Fruit fly (Drosophila melanogaster): ENCODE measurements around the gene sqd.
A peak's percentile ranks its signal among the peaks of the same experiment; 100 is the strongest.

sqd gene

DNA sequence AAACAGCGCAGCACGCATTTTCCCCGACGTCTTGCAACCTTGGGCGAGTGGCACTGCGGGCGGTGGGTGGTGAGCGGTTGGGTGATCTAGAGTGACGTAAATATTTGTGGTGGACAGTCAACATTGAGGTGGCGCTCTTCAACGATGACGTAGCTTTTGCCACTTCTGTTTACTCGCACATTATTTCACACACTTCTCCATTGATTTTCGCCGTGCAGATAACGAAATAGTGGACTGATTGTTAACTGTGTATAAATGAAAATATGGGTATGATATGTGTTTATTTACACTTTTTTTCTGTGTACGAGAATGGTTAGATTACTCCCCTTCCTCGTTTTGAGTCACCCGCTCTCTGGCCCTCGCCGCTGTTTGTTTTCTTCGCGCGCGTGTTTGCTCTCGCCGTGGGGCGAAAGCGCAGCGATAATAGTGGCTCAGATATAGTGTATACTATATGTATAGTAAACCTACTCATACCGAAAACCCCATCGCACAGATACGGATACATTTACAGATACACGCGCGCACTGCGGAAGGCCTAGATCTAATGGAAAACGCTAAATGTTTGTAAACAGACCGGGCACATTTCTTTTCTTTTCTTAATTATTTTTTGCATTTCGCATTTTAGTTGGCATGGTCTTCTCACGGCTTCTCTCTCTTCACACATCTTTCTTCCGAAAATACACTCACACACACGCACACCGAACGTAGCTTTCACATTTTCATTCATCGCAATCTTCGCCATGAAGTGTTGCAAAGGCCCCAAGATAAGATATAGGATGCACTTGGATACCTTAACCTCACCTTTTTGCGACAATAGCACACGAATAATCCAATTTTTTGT is 40.5 kb upstream of the sqd start, which contains the start of gene omd (continued):
- TF ChIP-seq Dip3 (GFP tag; optimal IDR thresholded peaks at IDR 0.05), result no peak
- peak; percentile 74 for TF ChIP-seq CG11247 (GFP tag; IDR thresholded peaks at IDR 0.05)
- TF ChIP-seq odd (GFP tag; optimal IDR thresholded peaks at IDR 0.05), result no peak
- TF ChIP-seq CG30020 (tag; optimal IDR thresholded peaks at IDR 0.05), result no peak
- peak; percentile 43 for TF ChIP-seq CG9876 (GFP tag; optimal IDR thresholded peaks at IDR 0.05)
- TF ChIP-seq dm (GFP tag; optimal IDR thresholded peaks at IDR 0.05), result no peak
- no peak for TF ChIP-seq CG7745 (tag; optimal IDR thresholded peaks at IDR 0.05)
- peak; percentile 89 for TF ChIP-seq ATbp (GFP tag; optimal IDR thresholded peaks at IDR 0.05)
- peak; percentile 44; the same call in 2 of the 3 replicates for TF ChIP-seq Aef1 (GFP tag; IDR thresholded peaks at IDR 0.05)
- TF ChIP-seq pb (GFP tag; optimal IDR thresholded peaks at IDR 0.05), result peak; percentile 21
- peak; percentile 54 for TF ChIP-seq CG16863 (GFP tag; optimal IDR thresholded peaks at IDR 0.05)
- TF ChIP-seq CG1602 (GFP tag; optimal IDR thresholded peaks at IDR 0.05), result peak; percentile 19
- TF ChIP-seq pzg (GFP tag; optimal IDR thresholded peaks at IDR 0.05), result peak; percentile 11
- TF ChIP-seq Awh (GFP tag; IDR thresholded peaks at IDR 0.05), result peak; percentile 61; the same call in 1 of the 2 replicates
- peak; percentile 75 for TF ChIP-seq ara (GFP tag; IDR thresholded peaks at IDR 0.05)
- no peak for TF ChIP-seq Dref (GFP tag; IDR thresholded peaks at IDR 0.05)
- no peak for TF ChIP-seq CG6791 (GFP tag; IDR thresholded peaks at IDR 0.05; ENCODE audit: partially characterized antibody)
- no peak for TF ChIP-seq CG2678 (tag; optimal IDR thresholded peaks at IDR 0.05)
- TF ChIP-seq fd102C (GFP tag; optimal IDR thresholded peaks at IDR 0.05), result peak; percentile 41
- peak; percentile 37 for TF ChIP-seq CG12391 (tag; optimal IDR thresholded peaks at IDR 0.05)
- 0 out of 3 replicates have a peak, but pooled peaks have one; percentile 12 for TF ChIP-seq ase (GFP tag; IDR thresholded peaks at IDR 0.05)
- TF ChIP-seq tup (GFP tag; optimal IDR thresholded peaks at IDR 0.05), result peak; percentile 6
- TF ChIP-seq Doc3 (GFP tag; IDR thresholded peaks at IDR 0.05; ENCODE audit: partially characterized antibody), result no peak
- peak; percentile 63 for TF ChIP-seq CG2875 (GFP tag; optimal IDR thresholded peaks at IDR 0.05)
- TF ChIP-seq pho (GFP tag; optimal IDR thresholded peaks at IDR 0.05), result peak; percentile 33
- TF ChIP-seq Hr78 (GFP tag; optimal IDR thresholded peaks at IDR 0.05), result no peak
- TF ChIP-seq gem (tag; optimal IDR thresholded peaks at IDR 0.05), result no peak
- no peak for TF ChIP-seq nom (GFP tag; optimal IDR thresholded peaks at IDR 0.05)
- peak; percentile 66 for TF ChIP-seq Asciz (GFP tag; optimal IDR thresholded peaks at IDR 0.05)
- no peak for TF ChIP-seq CG5180 (GFP tag; optimal IDR thresholded peaks at IDR 0.05)
- peak; percentile 64 for TF ChIP-seq CG6765 (GFP tag; optimal IDR thresholded peaks at IDR 0.05)
- TF ChIP-seq sug (tag; optimal IDR thresholded peaks at IDR 0.05), result peak; percentile 95
- TF ChIP-seq Dad (GFP tag; optimal IDR thresholded peaks at IDR 0.05), result peak; percentile 22
- TF ChIP-seq CG2202 (tag; optimal IDR thresholded peaks at IDR 0.05), result peak; percentile 69
- TF ChIP-seq Atf6 (GFP tag; IDR thresholded peaks at IDR 0.05), result peak; percentile 80
- TF ChIP-seq pum (GFP tag; optimal IDR thresholded peaks at IDR 0.05), result peak; percentile 23
- peak in 1 of 3 experiments; percentile 55 for TF ChIP-seq lola (GFP tag; optimal IDR thresholded peaks at IDR 0.05)
- no peak for TF ChIP-seq Ets97D (GFP tag; optimal IDR thresholded peaks at IDR 0.05)
- TF ChIP-seq sima (GFP tag; optimal IDR thresholded peaks at IDR 0.05), result peak; percentile 3
- no peak for TF ChIP-seq Ssrp (tag; optimal IDR thresholded peaks at IDR 0.05)
- no peak for TF ChIP-seq CG11723 (GFP tag; optimal IDR thresholded peaks at IDR 0.05)
- TF ChIP-seq CG3281 (GFP tag; optimal IDR thresholded peaks at IDR 0.05), result peak; percentile 73
- TF ChIP-seq CG1792 (GFP tag; optimal IDR thresholded peaks at IDR 0.05), result peak; percentile 52
- TF ChIP-seq CG13775 (GFP tag; optimal IDR thresholded peaks at IDR 0.05), result peak; percentile 56
- TF ChIP-seq ham (GFP tag; IDR thresholded peaks at IDR 0.05), result no peak; the same call in 1 of the 2 replicates
- TF ChIP-seq fd64A (GFP tag; optimal IDR thresholded peaks at IDR 0.05), result peak; percentile 69
- peak; percentile 27 for TF ChIP-seq pfk (GFP tag; optimal IDR thresholded peaks at IDR 0.05)
- peak; percentile 50 for TF ChIP-seq CG14710 (tag; optimal IDR thresholded peaks at IDR 0.05)
